Worm (Caenorhabditis elegans) whole organism, L4 larva: ENCODE measurements around the gene unc-47.

Experiments
- F37D6.2 ChIP-seq: sonication (generic microtip); optimal IDR thresholded peaks from 2 replicates; lab custom pipeline; 2016; ENCODE audit warnings: mild to moderate bottlenecking, missing genetic modification characterization, missing compliant biosample characterization
- T26A8.4 ChIP-seq: fragments of 200-800 bp; sonication (Bioruptor generic); IDR thresholded peaks from 2 replicates; pipeline ENCODE4 v1.3.6; 2022; ENCODE audit warnings: missing genetic modification characterization, missing compliant biosample characterization
- Y48G9A.11 ChIP-seq: fragments of 200-800 bp; sonication (Bioruptor generic); IDR thresholded peaks from 2 replicates; pipeline ENCODE4 v1.3.6; 2022; ENCODE audit warnings: missing genetic modification reagents, missing genetic modification characterization, missing compliant biosample characterization
- aha-1 ChIP-seq: fragments of 150-350 bp; peaks from one replicate; lab custom pipeline; 2014; ENCODE audit warnings: missing biosample characterization, missing genetic modification characterization
- aly-2 ChIP-seq: sonication (generic microtip); optimal IDR thresholded peaks from 2 replicates; lab custom pipeline; 2018; ENCODE audit warnings: missing biosample characterization, missing genetic modification characterization
- ama-1 ChIP-seq: fragments of 150-350 bp; optimal IDR thresholded peaks from 2 replicates; lab custom pipeline; 2014; ENCODE audit warnings: inconsistent platforms, mixed read lengths
- arid-1 ChIP-seq: fragments of 200-800 bp; sonication (Bioruptor generic); conservative IDR thresholded peaks from 2 replicates; pipeline ENCODE4 v1.3.6; 2022; ENCODE audit warnings: missing genetic modification reagents, missing genetic modification characterization, missing compliant biosample characterization
- attf-4 ChIP-seq: sonication (generic microtip); optimal IDR thresholded peaks from 3 replicates; lab custom pipeline; 2017; ENCODE audit warnings: missing biosample characterization, missing genetic modification characterization
- ceh-20 ChIP-seq: fragments of 200-800 bp; sonication (Bioruptor generic); IDR thresholded peaks from 2 replicates; pipeline ENCODE4 v1.3.6; 2022; ENCODE audit warnings: missing genetic modification reagents, missing genetic modification characterization, missing compliant biosample characterization
- daf-12 ChIP-seq: fragments of 150-350 bp; optimal IDR thresholded peaks from 2 replicates; lab custom pipeline; 2014; ENCODE audit warnings: missing biosample characterization, missing genetic modification reagents, missing genetic modification characterization
- daf-16 ChIP-seq, 3 experiments: sonication (generic microtip); optimal IDR thresholded peaks; 2 replicates each; lab custom pipeline; 2016 to 2017; ENCODE audit warnings: missing genetic modification characterization in 3 of 3, missing genetic modification reagents in 3 of 3, mild to moderate bottlenecking in 2 of 3, missing compliant biosample characterization in 2 of 3, missing biosample characterization in 1 of 3, moderate library complexity in 1 of 3
- daf-8 ChIP-seq: fragments of 200-800 bp; sonication (Bioruptor generic); IDR thresholded peaks from 2 replicates; pipeline ENCODE4 v1.3.6; 2022; ENCODE audit warnings: missing genetic modification characterization, missing compliant biosample characterization
- dmd-9 ChIP-seq: fragments of 200-800 bp; sonication (Bioruptor generic); IDR thresholded peaks from 2 replicates; pipeline ENCODE4 v1.3.6; 2022; ENCODE audit warnings: missing genetic modification reagents, missing genetic modification characterization, missing compliant biosample characterization
- dpl-1 ChIP-seq: fragments of 150-350 bp; optimal IDR thresholded peaks from 2 replicates; lab custom pipeline; 2014; ENCODE audit warnings: missing biosample characterization, missing genetic modification reagents, missing genetic modification characterization
- fkh-10 ChIP-seq: fragments of 150-350 bp; optimal IDR thresholded peaks from 2 replicates; lab custom pipeline; 2014; ENCODE audit warnings: missing biosample characterization, missing genetic modification reagents, missing genetic modification characterization
- gei-8 ChIP-seq: fragments of 200-800 bp; sonication (Bioruptor generic); optimal IDR thresholded peaks from 2 replicates; lab custom pipeline; 2018; ENCODE audit warnings: mild to moderate bottlenecking, missing genetic modification characterization, missing compliant biosample characterization
- hlh-11 ChIP-seq: fragments of 200-800 bp; sonication (Bioruptor generic); optimal IDR thresholded peaks from 2 replicates; lab custom pipeline; 2018; ENCODE audit warnings: mild to moderate bottlenecking, missing genetic modification characterization, missing compliant biosample characterization
- hmg-1.1 ChIP-seq: fragments of 200-800 bp; sonication (Bioruptor generic); IDR thresholded peaks from 2 replicates; pipeline ENCODE4 v1.3.6; 2022; ENCODE audit warnings: missing genetic modification reagents, missing genetic modification characterization, missing compliant biosample characterization
- jun-1 ChIP-seq: fragments of 150-350 bp; optimal IDR thresholded peaks from 2 replicates; lab custom pipeline; 2014; ENCODE audit warnings: missing biosample characterization, missing genetic modification reagents, missing genetic modification characterization
- lin-15B ChIP-seq: fragments of 150-350 bp; sonication (generic microtip); optimal IDR thresholded peaks from 3 replicates; lab custom pipeline; 2014; ENCODE audit warnings: missing biosample characterization, missing genetic modification characterization
- lin-39 ChIP-seq: fragments of 150-350 bp; optimal IDR thresholded peaks from 2 replicates; lab custom pipeline; 2014; ENCODE audit warnings: missing biosample characterization, missing genetic modification reagents, missing genetic modification characterization
- lsy-2 ChIP-seq, 2 experiments: fragments of 150-350 bp in 1 of 2; sonication (generic microtip) in 1 of 2; optimal IDR thresholded peaks; 2 replicates each; lab custom pipeline; 2014 to 2017; ENCODE audit warnings: missing biosample characterization in 2 of 2, missing genetic modification characterization in 2 of 2
- madf-5 ChIP-seq, 2 experiments: fragments of 200-800 bp; sonication (Bioruptor generic); IDR thresholded peaks; 2 replicates each; pipeline ENCODE4 v1.3.6; 2022; ENCODE audit warnings: missing compliant biosample characterization in 2 of 2, missing genetic modification characterization in 2 of 2
- madf-9 ChIP-seq: fragments of 200-800 bp; sonication (Bioruptor generic); conservative IDR thresholded peaks from 2 replicates; pipeline ENCODE4 v1.3.6; 2022; ENCODE audit warnings: missing genetic modification reagents, missing genetic modification characterization, missing compliant biosample characterization
- mdl-1 ChIP-seq, 2 experiments: fragments of 150-350 bp in 1 of 2; sonication (generic microtip) in 1 of 2; optimal IDR thresholded peaks; 2 replicates each; lab custom pipeline; 2014 to 2017; ENCODE audit warnings: missing biosample characterization in 2 of 2, missing genetic modification characterization in 2 of 2
- mep-1 ChIP-seq: fragments of 150-350 bp; sonication (generic microtip); optimal IDR thresholded peaks from 3 replicates; lab custom pipeline; 2014; ENCODE audit warnings: missing biosample characterization, missing genetic modification characterization
- nhr-102 ChIP-seq: sonication (generic microtip); optimal IDR thresholded peaks from 2 replicates; lab custom pipeline; 2016; ENCODE audit warnings: mild to moderate bottlenecking, missing genetic modification characterization, moderate library complexity, missing compliant biosample characterization
- nhr-237 ChIP-seq: sonication (generic microtip); optimal IDR thresholded peaks from 2 replicates; lab custom pipeline; 2017; ENCODE audit warnings: missing biosample characterization, missing genetic modification characterization
- nhr-25 ChIP-seq: sonication (generic microtip); optimal IDR thresholded peaks from 2 replicates; lab custom pipeline; 2017; ENCODE audit warnings: missing genetic modification characterization, mild to moderate bottlenecking, missing compliant biosample characterization, antibody characterized with exemption, moderate library complexity, borderline replicate concordance; ENCODE audit not compliant: insufficient read depth
- nhr-28 ChIP-seq: fragments of 150-350 bp; optimal IDR thresholded peaks from 2 replicates; lab custom pipeline; 2014; ENCODE audit warnings: missing biosample characterization, missing genetic modification characterization
- nhr-41 ChIP-seq: fragments of 200-800 bp; sonication (Bioruptor generic); IDR thresholded peaks from 2 replicates; pipeline ENCODE4 v1.3.6; 2022; ENCODE audit warnings: missing genetic modification reagents, missing genetic modification characterization, missing compliant biosample characterization
- nhr-6 ChIP-seq: fragments of 150-350 bp; optimal IDR thresholded peaks from 2 replicates; lab custom pipeline; 2014; ENCODE audit warnings: missing biosample characterization, missing genetic modification characterization
- nhr-77 ChIP-seq: fragments of 150-350 bp; optimal IDR thresholded peaks from 2 replicates; lab custom pipeline; 2014; ENCODE audit warnings: missing biosample characterization, missing genetic modification characterization
- pha-4 ChIP-seq, 2 experiments: fragments of 150-350 bp in 1 of 2; fragments of 200-800 bp in 1 of 2; sonication (Bioruptor generic) in 1 of 2; IDR thresholded peaks in 1 of 2; optimal IDR thresholded peaks in 1 of 2; 2 replicates each; pipeline versions ENCODE4 v1.3.6 to Lab custom; 2014 to 2022; ENCODE audit warnings: missing genetic modification characterization in 2 of 2, missing genetic modification reagents in 2 of 2, missing biosample characterization in 1 of 2, missing compliant biosample characterization in 1 of 2
- rbr-2 ChIP-seq: sonication (generic microtip); optimal IDR thresholded peaks from 2 replicates; lab custom pipeline; 2016; ENCODE audit warnings: missing genotype, missing genetic modification characterization, missing compliant biosample characterization
- saeg-2 ChIP-seq: fragments of 200-800 bp; sonication (Bioruptor generic); IDR thresholded peaks from 2 replicates; pipeline ENCODE4 v1.3.6; 2022; ENCODE audit warnings: missing genetic modification reagents, missing genetic modification characterization, missing compliant biosample characterization
- sdz-12 ChIP-seq: fragments of 200-800 bp; sonication (Bioruptor generic); optimal IDR thresholded peaks from 2 replicates; lab custom pipeline; 2018; ENCODE audit warnings: mild to moderate bottlenecking, missing genetic modification characterization, missing compliant biosample characterization
- skn-1 ChIP-seq: fragments of 150-350 bp; optimal IDR thresholded peaks from 2 replicates; lab custom pipeline; 2014; ENCODE audit warnings: missing biosample characterization, missing genetic modification characterization
- unc-130 ChIP-seq: sonication (generic microtip); optimal IDR thresholded peaks from 2 replicates; lab custom pipeline; 2016; ENCODE audit warnings: missing genetic modification reagents, missing genetic modification characterization, missing compliant biosample characterization
- unc-62 ChIP-seq, 3 experiments: fragments of 150-350 bp in 1 of 3; sonication (generic microtip); optimal IDR thresholded peaks in 2 of 3; peaks in 1 of 3; 1 replicate in 1 of 3; 2 replicates in 2 of 3; lab custom pipeline; 2014 to 2017; ENCODE audit warnings: missing biosample characterization in 3 of 3, missing genetic modification characterization in 3 of 3, missing genetic modification reagents in 3 of 3, missing genotype in 1 of 3
- ztf-11 ChIP-seq: fragments of 150-350 bp; optimal IDR thresholded peaks from 2 replicates; lab custom pipeline; 2014; ENCODE audit warnings: missing biosample characterization, missing genetic modification characterization
- ztf-7 ChIP-seq: fragments of 150-350 bp; optimal IDR thresholded peaks from 2 replicates; lab custom pipeline; 2014; ENCODE audit warnings: missing biosample characterization, missing genetic modification characterization

The unc-47 gene

DNA sequence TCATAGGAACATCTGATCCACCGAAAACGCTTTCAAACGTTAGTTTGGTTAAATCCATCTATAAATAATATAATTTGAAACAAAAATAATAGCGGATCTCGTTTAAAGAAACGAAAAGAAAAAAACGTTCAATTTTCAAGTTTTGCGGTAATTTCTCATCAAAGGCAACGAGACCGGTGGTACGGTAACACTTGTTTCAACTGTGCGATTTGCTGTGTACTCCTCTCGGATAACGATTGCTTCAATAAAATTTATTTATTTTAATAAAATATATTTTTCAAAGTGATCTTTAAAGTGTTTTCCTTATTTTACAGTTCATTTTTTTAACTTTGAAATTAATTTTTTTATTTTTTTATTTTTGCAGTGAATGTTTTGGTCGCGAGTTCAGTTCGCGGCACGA is 32.5 kb upstream of the unc-47 start, which contains the start of the genes rde-4 and cox-14 (continued):
- TF ChIP-seq ceh-20 (GFP tag; lab: Robert Waterston, UW) (no peak), unc-62 (GFP tag; optimal IDR thresholded peaks at IDR 0.05 in 1 of 2; lab: Kevin White, UChicago) (no peak), unc-62 (tag; optimal IDR thresholded peaks at IDR 0.05; lab: Kevin White, UChicago) (no peak), nhr-41 (GFP tag; lab: Robert Waterston, UW) (no peak), hlh-11 (tag; lab: Kevin White, UChicago) (no peak), fkh-10 (GFP tag; lab: Kevin White, UChicago) (peak; percentile 23), lsy-2 (tag; optimal IDR thresholded peaks at IDR 0.05; lab: Kevin White, UChicago) (peak; percentile 96 to 100), hmg-1.1 (no peak), skn-1 (tag; lab: Kevin White, UChicago) (no peak), unc-130 (GFP tag; lab: Kevin White, UChicago) (peak; percentile 56), daf-16 (GFP tag; optimal IDR thresholded peaks at IDR 0.05; lab: Kevin White, UChicago) (no peak), daf-16 (tag; optimal IDR thresholded peaks at IDR 0.05; lab: Kevin White, UChicago) (peak; percentile 78), ztf-11 (tag; lab: Kevin White, UChicago) (no peak), F37D6.2 (tag; lab: Kevin White, UChicago) (peak; percentile 30), aly-2 (no peak), daf-12 (tag; lab: Kevin White, UChicago) (no peak), attf-4 (no peak), T26A8.4 (GFP tag; lab: Robert Waterston, UW) (no peak), rbr-2 (tag; lab: Kevin White, UChicago) (peak; percentile 73), dpl-1 (GFP tag; lab: Kevin White, UChicago) (peak; percentile 93), madf-9 (GFP tag; lab: Robert Waterston, UW) (no peak), sdz-12 (GFP tag; lab: Kevin White, UChicago) (no peak), ama-1 (lab: Kevin White, UChicago) (peak; percentile 18), nhr-237 (tag; lab: Kevin White, UChicago) (no peak), lin-15B (tag; lab: Kevin White, UChicago) (no peak), aha-1 (tag; lab: Kevin White, UChicago) (peak; percentile 64), nhr-77 (tag; lab: Kevin White, UChicago) (peak; percentile 66), Y48G9A.11 (GFP tag; lab: Robert Waterston, UW) (no peak), arid-1 (GFP tag; lab: Robert Waterston, UW) (no peak), lin-39 (tag; lab: Kevin White, UChicago) (no peak), daf-8 (no peak), gei-8 (GFP tag; lab: Kevin White, UChicago) (no peak), nhr-28 (peak; percentile 68), dmd-9 (GFP tag; lab: Robert Waterston, UW) (no peak), madf-5 (GFP tag; IDR thresholded peaks at IDR 0.05; lab: Robert Waterston, UW) (no peak), pha-4 (GFP tag; IDR thresholded peaks at IDR 0.05; lab: Robert Waterston, UW) (no peak), pha-4 (tag; optimal IDR thresholded peaks at IDR 0.05; lab: Kevin White, UChicago) (peak; percentile 57), nhr-25 (tag; lab: Kevin White, UChicago) (no peak), nhr-6 (peak; percentile 84), mdl-1 (tag; optimal IDR thresholded peaks at IDR 0.05; lab: Kevin White, UChicago) (peak in 1 of 2 experiments; percentile 17), saeg-2 (GFP tag; lab: Robert Waterston, UW) (no peak), nhr-102 (tag; lab: Kevin White, UChicago) (peak; percentile 34), mep-1 (tag; lab: Kevin White, UChicago) (peak; percentile 89), jun-1 (tag; lab: Kevin White, UChicago) (no peak), ztf-7 (tag; lab: Kevin White, UChicago) (peak; percentile 73)
